Worm (Caenorhabditis elegans) whole organism, L4/young adult: Measurements from ENCODE around the gene Y75B8A.31.

Experiments used
- W03F9.2 ChIP-seq: fragments of 150-350 bp; optimal IDR thresholded peaks from 2 replicates; lab custom pipeline; 2014; ENCODE audit warnings: missing biosample characterization, missing genetic modification characterization
- dao-5 ChIP-seq: sonication (generic microtip); optimal IDR thresholded peaks from 2 replicates; lab custom pipeline; 2016; ENCODE audit warnings: missing genotype, missing genetic modification characterization, moderate library complexity, missing compliant biosample characterization
- him-1 ChIP-seq: sonication (generic microtip); optimal IDR thresholded peaks from 2 replicates; lab custom pipeline; 2016; ENCODE audit warnings: missing genotype, missing genetic modification reagents, missing genetic modification characterization, missing compliant biosample characterization

ce11 chrIII:12351301-12351700 is at the start of gene Y75B8A.31, which contains the start of gene pph-4.1:
- peak; percentile 58 for TF ChIP-seq him-1
- no peak for TF ChIP-seq dao-5 (tag; lab: Kevin White, UChicago)
- TF ChIP-seq W03F9.2 (tag; lab: Kevin White, UChicago): peak; percentile 94
